Fruit fly (Drosophila melanogaster): ENCODE measurements around the gene Pgcl.
"Not testable (repeated sequence)": the region's sequence is repeated elsewhere in the genome, so short reads cannot be mapped to it uniquely, and the experiment has no call there.

- TF ChIP-seq CG1620 (GFP tag; optimal IDR thresholded peaks at IDR 0.05); bab1 (GFP tag; optimal IDR thresholded peaks at IDR 0.05); Crg-1 (GFP tag; optimal IDR thresholded peaks at IDR 0.05); CG11617 (GFP tag; optimal IDR thresholded peaks at IDR 0.05); ovo (GFP tag; optimal IDR thresholded peaks at IDR 0.05); kay (GFP tag; ENCODE audit: borderline replicate concordance); Mnt (GFP tag; optimal IDR thresholded peaks at IDR 0.05); Clk (GFP tag; optimal IDR thresholded peaks at IDR 0.05); Hr96 (GFP tag; optimal IDR thresholded peaks at IDR 0.05); CG7101 (tag; optimal IDR thresholded peaks at IDR 0.05); pad (GFP tag; optimal IDR thresholded peaks at IDR 0.05); CG14711 (tag; optimal IDR thresholded peaks at IDR 0.05); tj (GFP tag; optimal IDR thresholded peaks at IDR 0.05); CG7045 (GFP tag; optimal IDR thresholded peaks at IDR 0.05): not testable (repeated sequence)
Measured at dm6 chrX:481642-482041, 44.4 kb upstream of the Pgcl start, which contains the start of gene CG3176.

All from whole organism, adult.